In genomic region chrX:4375574-4375973, dm6 we compare ENCODE assay signal across 2 fruit fly cellular contexts.
TF ChIP-seq lines count a peak whose summit lies in the region.

No protein-coding gene starts in this region.

- no peak for TF ChIP-seq CTCF in whole organism, embryonic (GFP tag; optimal IDR thresholded peaks at IDR 0.05; lab: Kevin White, UChicago)

TF ChIP-seq in whole organism, embryonic, 481 proteins besides CTCF, POLR2A, EP300 and RAD21:
- no peak for TF ChIP-seq fd96Cb (tag; optimal IDR thresholded peaks at IDR 0.05; lab: Kevin White, UChicago)
- TF ChIP-seq crol (GFP tag; IDR thresholded peaks at IDR 0.05; lab: Robert Waterston, UW): peak; percentile 59; the same call in 1 of the 2 replicates
- no peak for TF ChIP-seq Aef1 (GFP tag; IDR thresholded peaks at IDR 0.05; lab: Robert Waterston, UW)
- no peak for TF ChIP-seq NC2β (GFP tag; optimal IDR thresholded peaks at IDR 0.05; lab: Kevin White, UChicago)
- TF ChIP-seq pros (GFP tag; optimal IDR thresholded peaks at IDR 0.05; lab: Kevin White, UChicago): peak; percentile 13
- TF ChIP-seq Hey (tag; optimal IDR thresholded peaks at IDR 0.05; lab: Kevin White, UChicago): peak; percentile 76
- TF ChIP-seq CG16815 (GFP tag; optimal IDR thresholded peaks at IDR 0.05; lab: Kevin White, UChicago): no peak
- peak; percentile 62 for TF ChIP-seq Nf-YB (GFP tag; optimal IDR thresholded peaks at IDR 0.05; lab: Kevin White, UChicago)
- TF ChIP-seq CG4617 (GFP tag; optimal IDR thresholded peaks at IDR 0.05; lab: Kevin White, UChicago; ENCODE audit: borderline replicate concordance): no peak
- no peak for TF ChIP-seq jigr1 (GFP tag; IDR thresholded peaks at IDR 0.05; lab: Robert Waterston, UW)
- no peak for TF ChIP-seq CG8765 (GFP tag; IDR thresholded peaks at IDR 0.05; lab: Robert Waterston, UW)
- no peak for TF ChIP-seq fd102C (GFP tag; optimal IDR thresholded peaks at IDR 0.05; lab: Kevin White, UChicago)
- TF ChIP-seq vnd (GFP tag; IDR thresholded peaks at IDR 0.05; lab: Robert Waterston, UW; ENCODE audit: partially characterized antibody): no peak
- peak; percentile 64 for TF ChIP-seq Nf-YC (tag; optimal IDR thresholded peaks at IDR 0.05; lab: Kevin White, UChicago)

TF ChIP-seq in whole organism, prepupa, 60 proteins besides CTCF, POLR2A, EP300 and RAD21:
- TF ChIP-seq Eip78C (GFP tag; lab: Kevin White, UChicago) (peak; percentile 17), Hr38 (GFP tag; optimal IDR thresholded peaks at IDR 0.05; lab: Kevin White, UChicago) (no peak), topi (GFP tag; optimal IDR thresholded peaks at IDR 0.05; lab: Kevin White, UChicago) (no peak)
